Fruit fly (Drosophila melanogaster) Kc167 (cell line): ENCODE results near the gene Uch-L5R.

Experiments
- Myc ChIP-seq: fragments of >200 bp; optimal IDR thresholded peaks from 2 replicates; lab custom pipeline; 2017; ENCODE audit warnings: missing external identifiers
- Sin3A ChIP-seq: fragments of >200 bp; optimal IDR thresholded peaks from 2 replicates; lab custom pipeline; 2018; ENCODE audit warnings: missing external identifiers
- h ChIP-seq: fragments of >200 bp; optimal IDR thresholded peaks from 3 replicates; lab custom pipeline; 2018; ENCODE audit warnings: missing external identifiers
- insv ChIP-seq: fragments of >200 bp; optimal IDR thresholded peaks from 3 replicates; lab custom pipeline; 2018; ENCODE audit warnings: missing external identifiers
- psq ChIP-seq: fragments of >200 bp; optimal IDR thresholded peaks from 2 replicates; lab custom pipeline; 2017; ENCODE audit warnings: missing external identifiers

DNA sequence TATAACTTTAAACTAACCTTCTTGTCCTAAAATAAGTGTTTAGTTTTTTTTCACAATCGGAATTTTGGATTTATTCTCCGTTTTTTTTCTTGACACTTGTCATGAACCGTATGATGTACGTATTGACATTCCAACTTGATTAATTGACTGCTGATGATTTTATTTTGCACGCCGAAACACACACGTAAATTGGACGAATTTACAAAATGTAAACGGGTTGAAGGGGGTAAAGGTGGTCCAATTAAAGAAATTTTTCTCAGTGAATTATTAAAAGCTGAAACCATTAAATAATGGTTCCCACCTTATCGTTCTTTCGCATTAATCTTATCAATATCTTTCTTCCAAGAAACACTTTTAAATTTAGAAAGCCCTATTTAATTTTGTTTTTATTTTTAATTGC, at the start of gene Uch-L5R:
- TF ChIP-seq insv (lab: Kevin White, UChicago) (no peak), psq (lab: Kevin White, UChicago) (no peak), h (lab: Kevin White, UChicago) (no peak), Myc (lab: Kevin White, UChicago) (no peak), Sin3A (lab: Kevin White, UChicago) (no peak)
